Worm (Caenorhabditis elegans) whole organism, early embryonic: ENCODE results near the gene ceh-79.

Source experiments
- B0310.2 ChIP-seq: sonication (generic microtip); optimal IDR thresholded peaks from 2 replicates; lab custom pipeline; 2016; ENCODE audit warnings: mild to moderate bottlenecking, missing genetic modification characterization, missing compliant biosample characterization
- F13C5.2 ChIP-seq: sonication (generic microtip); optimal IDR thresholded peaks from 2 replicates; lab custom pipeline; 2017; ENCODE audit warnings: mild to moderate bottlenecking, missing genetic modification characterization, inconsistent platforms, missing compliant biosample characterization
- aly-1 ChIP-seq: sonication (generic microtip); optimal IDR thresholded peaks from 2 replicates; lab custom pipeline; 2016; ENCODE audit warnings: missing genetic modification characterization, missing compliant biosample characterization
- ama-1 ChIP-seq: fragments of 150-350 bp; optimal IDR thresholded peaks from 2 replicates; lab custom pipeline; 2014
- ceh-36 ChIP-seq: sonication (generic microtip); optimal IDR thresholded peaks from 2 replicates; lab custom pipeline; 2016; ENCODE audit warnings: missing genetic modification characterization, inconsistent platforms, missing compliant biosample characterization
- flt-1 ChIP-seq: fragments of 200-800 bp; sonication (Bioruptor generic); IDR thresholded peaks from 2 replicates; pipeline ENCODE4 v1.3.6; 2022; ENCODE audit warnings: missing genetic modification characterization, missing compliant biosample characterization
- hmbx-1 ChIP-seq: sonication (generic microtip); optimal IDR thresholded peaks from 2 replicates; lab custom pipeline; 2016; ENCODE audit warnings: mild to moderate bottlenecking, missing genetic modification characterization, missing compliant biosample characterization
- pes-1 ChIP-seq: fragments of 200-800 bp; sonication (Bioruptor generic); IDR thresholded peaks from 2 replicates; pipeline ENCODE4 v1.3.6; 2022; ENCODE audit warnings: missing genetic modification reagents, missing genetic modification characterization, missing compliant biosample characterization
- scrt-1 ChIP-seq: fragments of 200-800 bp; sonication (Bioruptor generic); IDR thresholded peaks from 2 replicates; pipeline ENCODE4 v1.3.6; 2022; ENCODE audit warnings: missing genetic modification characterization, missing compliant biosample characterization
- sea-1 ChIP-seq: fragments of 200-800 bp; sonication (Bioruptor generic); conservative IDR thresholded peaks from 2 replicates; pipeline ENCODE4 v1.3.6; 2022; ENCODE audit warnings: missing genetic modification characterization, missing compliant biosample characterization
- tbx-37 ChIP-seq: fragments of 200-800 bp; sonication (Bioruptor generic); conservative IDR thresholded peaks from 2 replicates; pipeline ENCODE4 v1.3.6; 2022; ENCODE audit warnings: missing genetic modification reagents, missing genetic modification characterization, missing compliant biosample characterization
- tra-4 ChIP-seq: sonication (generic microtip); optimal IDR thresholded peaks from 2 replicates; lab custom pipeline; 2017; ENCODE audit warnings: missing genetic modification characterization, missing compliant biosample characterization

- TF ChIP-seq scrt-1 (GFP tag; lab: Robert Waterston, UW) (no peak), ceh-36 (no peak), F13C5.2 (no peak), pes-1 (GFP tag; lab: Robert Waterston, UW) (no peak), ama-1 (lab: Kevin White, UChicago) (no peak), flt-1 (GFP tag; lab: Robert Waterston, UW) (no peak), sea-1 (no peak), aly-1 (no peak), hmbx-1 (tag; lab: Kevin White, UChicago) (no peak), tra-4 (tag; lab: Kevin White, UChicago) (no peak), B0310.2 (tag; lab: Kevin White, UChicago) (no peak), tbx-37 (no peak)
Observed at ce11 chrV:13301443-13301842, at the start of gene ceh-79.
